Worm (Caenorhabditis elegans) whole organism, late embryonic: Measurements from ENCODE around the gene rig-1.

Experiments used
- elt-2 ChIP-seq: sonication (generic microtip); optimal IDR thresholded peaks from 2 replicates; lab custom pipeline; 2016; ENCODE audit warnings: missing genetic modification reagents, missing genetic modification characterization, missing compliant biosample characterization
- nhr-11 ChIP-seq: fragments of 150-350 bp; optimal IDR thresholded peaks from 2 replicates; lab custom pipeline; 2014; ENCODE audit warnings: missing biosample characterization, missing genetic modification characterization
- rnt-1 ChIP-seq: sonication (generic microtip); optimal IDR thresholded peaks from 2 replicates; lab custom pipeline; 2016; ENCODE audit warnings: missing genetic modification characterization, missing compliant biosample characterization
- tbx-7 ChIP-seq: sonication (generic microtip); optimal IDR thresholded peaks from 2 replicates; lab custom pipeline; 2016; ENCODE audit warnings: missing genotype, missing genetic modification characterization, missing compliant biosample characterization
- unc-55 ChIP-seq: sonication (generic microtip); optimal IDR thresholded peaks from 2 replicates; lab custom pipeline; 2017; ENCODE audit warnings: missing biosample characterization, missing genetic modification reagents, missing genetic modification characterization

DNA sequence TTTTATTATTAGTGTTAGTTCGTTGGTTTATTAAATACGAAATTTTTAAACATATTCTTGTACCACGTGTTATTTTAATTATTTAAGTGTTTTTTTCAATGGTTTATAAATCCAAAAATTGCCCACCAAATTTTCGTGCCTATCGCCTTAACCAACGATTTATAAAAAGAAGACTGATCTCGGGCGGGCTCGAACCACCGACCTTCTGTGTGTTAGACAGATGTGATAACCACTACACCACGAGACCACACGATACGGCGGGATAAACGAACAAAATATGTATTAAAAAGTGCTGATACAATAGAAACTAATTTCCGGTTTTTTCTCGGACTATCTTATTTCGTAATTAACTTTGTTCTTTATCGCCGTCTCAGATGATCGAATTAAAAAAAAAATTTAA, 9.9 kb upstream of the rig-1 start:
- no peak for TF ChIP-seq nhr-11 (tag; lab: Kevin White, UChicago)
- TF ChIP-seq elt-2: peak; percentile 0
- TF ChIP-seq unc-55: no peak
- TF ChIP-seq tbx-7 (tag; lab: Kevin White, UChicago): no peak
- TF ChIP-seq rnt-1: no peak
